Fruit fly (Drosophila melanogaster) whole organism, pupa: ENCODE measurements around the gene pps.

Source experiments
- CG10348 ChIP-seq: fragments of 200-800 bp; sonication (Bioruptor generic); IDR thresholded peaks from 2 replicates; pipeline ENCODE4 v1.3.6; 2022; ENCODE audit warnings: missing biosample characterization, missing genetic modification characterization
- CG12605 ChIP-seq: fragments of 200-800 bp; sonication (Bioruptor generic); IDR thresholded peaks from 2 replicates; pipeline ENCODE4 v1.3.6; 2022; ENCODE audit warnings: missing biosample characterization, missing genetic modification characterization
- CG13204 ChIP-seq: fragments of 200-800 bp; sonication (Bioruptor generic); optimal IDR thresholded peaks from 2 replicates; lab custom pipeline; 2018; ENCODE audit warnings: missing biosample characterization, mild to moderate bottlenecking, missing genetic modification characterization, moderate library complexity
- CG14655 ChIP-seq: fragments of 200-800 bp; sonication (Bioruptor generic); optimal IDR thresholded peaks from 3 replicates; lab custom pipeline; 2017; ENCODE audit warnings: mild to moderate bottlenecking, missing biosample characterization, missing genetic modification reagents, missing genetic modification characterization
- CG34367 ChIP-seq: fragments of 200-800 bp; sonication (Bioruptor generic); optimal IDR thresholded peaks from 2 replicates; lab custom pipeline; 2018; ENCODE audit warnings: missing biosample characterization, mild to moderate bottlenecking, missing genetic modification characterization
- CG8159 ChIP-seq: fragments of 200-800 bp; sonication (Bioruptor generic); optimal IDR thresholded peaks from 3 replicates; lab custom pipeline; 2018; ENCODE audit warnings: missing biosample characterization, mild to moderate bottlenecking, missing genetic modification characterization, moderate library complexity
- CG9948 ChIP-seq: fragments of 200-800 bp; sonication (Bioruptor generic); optimal IDR thresholded peaks from 2 replicates; lab custom pipeline; 2018; ENCODE audit warnings: missing biosample characterization, mild to moderate bottlenecking, missing genetic modification characterization, moderate library complexity
- D1 ChIP-seq: fragments of 200-800 bp; sonication (Bioruptor generic); optimal IDR thresholded peaks from 2 replicates; lab custom pipeline; 2018; ENCODE audit warnings: missing biosample characterization, mild to moderate bottlenecking, missing genetic modification characterization, moderate library complexity
- EcR ChIP-seq: fragments of 200-800 bp; sonication (Bioruptor generic); optimal IDR thresholded peaks from 3 replicates; lab custom pipeline; 2019; ENCODE audit warnings: missing biosample characterization, missing genetic modification characterization, mild to moderate bottlenecking, moderate library complexity, missing genetic modification reagents
- Ets98B ChIP-seq: fragments of 200-800 bp; sonication (Bioruptor generic); IDR thresholded peaks from 2 replicates; pipeline ENCODE4 v1.3.6; 2022; ENCODE audit warnings: missing biosample characterization, missing genetic modification characterization
- Pif1A ChIP-seq: fragments of 200-800 bp; sonication (Bioruptor generic); optimal IDR thresholded peaks from 3 replicates; lab custom pipeline; 2016; ENCODE audit warnings: missing biosample characterization, missing genetic modification characterization
- Pif1B ChIP-seq: fragments of 200-800 bp; sonication (Bioruptor generic); optimal IDR thresholded peaks from 3 replicates; lab custom pipeline; 2016; ENCODE audit warnings: missing biosample characterization, missing genetic modification characterization
- fd96Ca ChIP-seq: fragments of 200-800 bp; sonication (Bioruptor generic); IDR thresholded peaks from 3 replicates; pipeline ENCODE4 v1.3.6; 2022; ENCODE audit warnings: missing biosample characterization, missing genetic modification characterization

- no peak for TF ChIP-seq CG34367 (tag; lab: Kevin White, UChicago)
- TF ChIP-seq CG12605 = no peak; the same call in 1 of the 2 replicates
- no peak for TF ChIP-seq Pif1A (GFP tag; lab: Kevin White, UChicago)
- TF ChIP-seq EcR (GFP tag; lab: Kevin White, UChicago) = peak; percentile 58
- TF ChIP-seq CG8159 (tag; lab: Kevin White, UChicago) = no peak
- TF ChIP-seq CG9948 (tag; lab: Kevin White, UChicago) = no peak
- TF ChIP-seq Pif1B (GFP tag; lab: Kevin White, UChicago) = no peak
- peak; percentile 69 for TF ChIP-seq CG14655
- no peak for TF ChIP-seq D1 (tag; lab: Kevin White, UChicago)
- no peak; the same call in 2 of the 3 replicates for TF ChIP-seq fd96Ca (GFP tag; lab: Robert Waterston, UW)
- peak; percentile 55; the same call in 1 of the 2 replicates for TF ChIP-seq Ets98B (GFP tag; lab: Robert Waterston, UW)
- no peak for TF ChIP-seq CG10348 (GFP tag; lab: Robert Waterston, UW)
- TF ChIP-seq CG13204 (GFP tag; lab: Kevin White, UChicago) = no peak
Measured at dm6 chr3R:12381130-12381700, 32.4 kb upstream of the pps start.
